Fruit fly (Drosophila melanogaster): ENCODE data around the gene Atg4a.

dm6 chr2L:1077053-1077452, 3.7 kb upstream of the Atg4a start:
- TF ChIP-seq Hr96 (GFP tag; optimal IDR thresholded peaks at IDR 0.05), result no peak
- TF ChIP-seq kay (GFP tag; ENCODE audit: borderline replicate concordance), result no peak
- TF ChIP-seq CG33017 (tag; optimal IDR thresholded peaks at IDR 0.05), result no peak
- TF ChIP-seq CG7045 (GFP tag; optimal IDR thresholded peaks at IDR 0.05), result no peak
- no peak for TF ChIP-seq Crg-1 (GFP tag; optimal IDR thresholded peaks at IDR 0.05)
- no peak for TF ChIP-seq toe (GFP tag; optimal IDR thresholded peaks at IDR 0.05)
- no peak for TF ChIP-seq CG14711 (tag; optimal IDR thresholded peaks at IDR 0.05)
- TF ChIP-seq CG5204 (GFP tag; optimal IDR thresholded peaks at IDR 0.05), result no peak
- no peak for TF ChIP-seq CG7101 (tag; optimal IDR thresholded peaks at IDR 0.05)
- TF ChIP-seq Clk (GFP tag; optimal IDR thresholded peaks at IDR 0.05), result no peak
- TF ChIP-seq bab1 (GFP tag; optimal IDR thresholded peaks at IDR 0.05), result no peak
- TF ChIP-seq CG1620 (GFP tag; optimal IDR thresholded peaks at IDR 0.05), result no peak
